Worm (Caenorhabditis elegans): ENCODE results near the gene nhr-263.
"Not testable (repeated sequence)": the region's sequence is repeated elsewhere in the genome, so short reads cannot be mapped to it uniquely, and the experiment has no call there.

The nhr-263 gene

ce11 chrV:7339831-7340230 is 2.0 kb downstream of the nhr-263 start, which contains the start of gene srh-187:
Gene srh-187 (minus strand): TSS chrV:7339931.
- TF ChIP-seq Y22D7AL.16 (tag; optimal IDR thresholded peaks at IDR 0.05) (no peak), eyg-1 (tag; optimal IDR thresholded peaks at IDR 0.05) (no peak), hlh-8 (tag; optimal IDR thresholded peaks at IDR 0.05) (no peak), nfya-1 (tag; optimal IDR thresholded peaks at IDR 0.05) (no peak), pha-2 (tag; optimal IDR thresholded peaks at IDR 0.05) (no peak), tbx-7 (tag; optimal IDR thresholded peaks at IDR 0.05) (no peak), F13H6.1 (tag; optimal IDR thresholded peaks at IDR 0.05) (no peak), pha-4 (tag; optimal IDR thresholded peaks at IDR 0.05) (no peak), fax-1 (tag; optimal IDR thresholded peaks at IDR 0.05) (no peak), odd-2 (tag; optimal IDR thresholded peaks at IDR 0.05) (no peak), gmeb-2 (tag; optimal IDR thresholded peaks at IDR 0.05) (no peak), dve-1 (tag; optimal IDR thresholded peaks at IDR 0.05) (no peak), pat-9 (tag; optimal IDR thresholded peaks at IDR 0.05) (no peak), dmd-4 (tag; optimal IDR thresholded peaks at IDR 0.05; ENCODE audit: borderline replicate concordance) (no peak), pax-1 (tag; optimal IDR thresholded peaks at IDR 0.05) (no peak)

ce11 chrV:7337218-7337617 is 4.6 kb downstream of the nhr-263 start, which contains the start of gene F10G2.7:
Gene F10G2.7 (minus strand): TSS chrV:7337318.
- TF ChIP-seq ceh-14, ahr-1, lin-11 (tag; optimal IDR thresholded peaks at IDR 0.05): not testable (repeated sequence)

- TF ChIP-seq che-1 (tag; optimal IDR thresholded peaks at IDR 0.05) (no peak), ceh-6 (GFP tag; optimal IDR thresholded peaks at IDR 0.05) (no peak), hlh-15 (tag; optimal IDR thresholded peaks at IDR 0.05) (no peak), ceh-18 (tag; optimal IDR thresholded peaks at IDR 0.05) (no peak), ahr-1 (tag; optimal IDR thresholded peaks at IDR 0.05) (no peak), F13H6.1 (tag; optimal IDR thresholded peaks at IDR 0.05) (no peak), ceh-30 (tag; optimal IDR thresholded peaks at IDR 0.05) (no peak), unc-55 (GFP tag; optimal IDR thresholded peaks at IDR 0.05) (no peak), lin-11 (tag; optimal IDR thresholded peaks at IDR 0.05) (no peak), ceh-14 (tag; optimal IDR thresholded peaks at IDR 0.05) (no peak), ceh-31 (tag; optimal IDR thresholded peaks at IDR 0.05) (no peak), K02D7.2 (tag; optimal IDR thresholded peaks at IDR 0.05) (no peak), hlh-6 (tag; optimal IDR thresholded peaks at IDR 0.05) (no peak), tbx-2 (tag; optimal IDR thresholded peaks at IDR 0.05) (no peak), fax-1 (tag; optimal IDR thresholded peaks at IDR 0.05) (no peak)
Measured at ce11 chrV:7332253-7332652, 9.6 kb downstream of the nhr-263 start, which contains the start of gene F10G2.1. Gene F10G2.1 (plus strand): TSS chrV:7332553.

- no peak for TF ChIP-seq sox-2 (GFP tag; IDR thresholded peaks at IDR 0.05)
- TF ChIP-seq lin-11 (tag; optimal IDR thresholded peaks at IDR 0.05) = no peak
- no peak for TF ChIP-seq zip-5 (tag; optimal IDR thresholded peaks at IDR 0.05)
- TF ChIP-seq F13H6.1 (tag; optimal IDR thresholded peaks at IDR 0.05) = no peak
- no peak for TF ChIP-seq ceh-22 (tag; optimal IDR thresholded peaks at IDR 0.05)
- TF ChIP-seq hlh-6 (tag; optimal IDR thresholded peaks at IDR 0.05) = no peak
- TF ChIP-seq ceh-48 (tag; optimal IDR thresholded peaks at IDR 0.05) = no peak
- TF ChIP-seq ceh-24 (tag; optimal IDR thresholded peaks at IDR 0.05) = no peak
- no peak for TF ChIP-seq sox-4 (tag; optimal IDR thresholded peaks at IDR 0.05)
- TF ChIP-seq npax-4 (tag; optimal IDR thresholded peaks at IDR 0.05) = no peak
- no peak for TF ChIP-seq ceh-18 (tag; optimal IDR thresholded peaks at IDR 0.05)
- no peak for TF ChIP-seq ttx-3 (tag; optimal IDR thresholded peaks at IDR 0.05)
- TF ChIP-seq syd-9 (tag; optimal IDR thresholded peaks at IDR 0.05) = no peak
- TF ChIP-seq ceh-6 (GFP tag; optimal IDR thresholded peaks at IDR 0.05) = no peak
- no peak for TF ChIP-seq pha-2 (tag; optimal IDR thresholded peaks at IDR 0.05)
- no peak for TF ChIP-seq mec-3 (tag; optimal IDR thresholded peaks at IDR 0.05; ENCODE audit: borderline replicate concordance)
- TF ChIP-seq che-1 (tag; optimal IDR thresholded peaks at IDR 0.05) = no peak
- TF ChIP-seq ceh-31 (tag; optimal IDR thresholded peaks at IDR 0.05) = no peak
- no peak for TF ChIP-seq dmd-4 (tag; optimal IDR thresholded peaks at IDR 0.05; ENCODE audit: borderline replicate concordance)
Measured at ce11 chrV:7330868-7331267, 11.0 kb downstream of the nhr-263 start, which contains the start of gene F10G2.2. Gene F10G2.2 (plus strand): TSS chrV:7331168.
